Fruit fly (Drosophila melanogaster): ENCODE data around the gene CG10616.

CG10616 gene

DNA sequence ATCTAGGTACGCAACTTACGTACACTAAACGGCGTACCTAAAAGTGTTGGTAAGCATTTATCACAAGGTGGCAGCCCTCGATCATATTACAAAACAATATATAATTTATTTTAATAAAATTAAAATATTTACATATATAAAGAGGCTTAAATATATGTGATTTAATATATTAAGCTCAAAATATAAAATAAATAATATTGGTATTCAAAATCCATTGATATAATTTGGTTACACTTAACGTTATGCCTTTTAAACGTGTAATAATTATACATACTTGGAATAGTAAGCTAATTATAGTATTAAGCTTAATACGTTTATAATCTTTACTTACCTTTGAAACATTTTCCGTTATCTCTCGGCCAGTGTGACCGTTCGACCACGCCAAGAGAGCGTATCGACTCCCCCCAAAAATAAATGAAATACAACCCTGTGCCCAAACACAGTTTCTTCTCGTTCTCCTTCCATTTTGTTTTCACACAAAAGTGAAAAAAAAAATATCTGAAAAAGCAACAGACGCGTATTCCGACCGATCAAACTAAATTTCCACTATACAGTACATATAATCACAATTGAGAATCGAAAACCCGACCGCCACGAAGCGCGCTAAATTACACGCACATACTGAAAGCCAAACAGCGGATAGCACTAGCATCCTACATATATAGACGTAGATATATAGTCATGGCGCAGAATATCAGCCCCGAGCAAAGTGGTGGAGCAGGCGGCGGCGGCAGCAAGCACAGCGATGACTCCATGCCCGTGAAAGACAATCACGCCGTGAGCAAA is 32.5 kb downstream of the CG10616 start, which contains the start of the genes CG10646 and vih (continued):
- TF ChIP-seq shn (GFP tag; optimal IDR thresholded peaks at IDR 0.05) (no peak), CG8388 (GFP tag; optimal IDR thresholded peaks at IDR 0.05) (peak; percentile 26), sc (optimal IDR thresholded peaks at IDR 0.05) (no peak), sc (GFP tag; optimal IDR thresholded peaks at IDR 0.05) (no peak), CG15479 (GFP tag; optimal IDR thresholded peaks at IDR 0.05) (no peak), CG2202 (tag; optimal IDR thresholded peaks at IDR 0.05) (no peak), corto (GFP tag; optimal IDR thresholded peaks at IDR 0.05) (no peak), CG4617 (GFP tag; optimal IDR thresholded peaks at IDR 0.05; ENCODE audit: borderline replicate concordance) (peak; percentile 75), inv (GFP tag; IDR thresholded peaks at IDR 0.05; ENCODE audit: partially characterized antibody) (no peak), CG31441 (GFP tag; IDR thresholded peaks at IDR 0.05) (peak; percentile 63), tio (GFP tag; optimal IDR thresholded peaks at IDR 0.05) (no peak), sob (GFP tag; IDR thresholded peaks at IDR 0.05) (peak; percentile 7; the same call in 1 of the 2 replicates), Taf1 (GFP tag; IDR thresholded peaks at IDR 0.05) (no peak), CG13775 (GFP tag; optimal IDR thresholded peaks at IDR 0.05) (peak; percentile 64), Ets65A (GFP tag) (peak; percentile 92), Scr (GFP tag; IDR thresholded peaks at IDR 0.05; ENCODE audit: partially characterized antibody) (0 out of 2 replicates have a peak, but pooled peaks have one; percentile 26), nmo (GFP tag; optimal IDR thresholded peaks at IDR 0.05) (peak; percentile 63), CG3838 (GFP tag; optimal IDR thresholded peaks at IDR 0.05) (no peak), sug (tag; optimal IDR thresholded peaks at IDR 0.05) (peak; percentile 45), CG3847 (GFP tag; IDR thresholded peaks at IDR 0.05) (0 out of 2 replicates have a peak, but pooled peaks have one; percentile 33), hb (GFP tag; IDR thresholded peaks at IDR 0.05; ENCODE audit: partially characterized antibody) (no peak), peb (GFP tag; IDR thresholded peaks at IDR 0.05) (no peak), CHES-1-like (GFP tag; optimal IDR thresholded peaks at IDR 0.05) (no peak), chm (GFP tag; IDR thresholded peaks at IDR 0.05) (no peak), sima (GFP tag; optimal IDR thresholded peaks at IDR 0.05) (no peak), CG11085 (GFP tag; IDR thresholded peaks at IDR 0.05) (no peak), klu (GFP tag; IDR thresholded peaks at IDR 0.05) (no peak), esg (GFP tag; conservative IDR thresholded peaks at IDR 0.05) (no peak), nerfin-2 (GFP tag; IDR thresholded peaks at IDR 0.05; ENCODE audit: partially characterized antibody) (no peak), CG14860 (GFP tag; IDR thresholded peaks at IDR 0.05; ENCODE audit: partially characterized antibody) (no peak), otp (GFP tag; IDR thresholded peaks at IDR 0.05) (no peak), Sox100B (GFP tag; optimal IDR thresholded peaks at IDR 0.05) (peak; percentile 68), CG6765 (GFP tag; optimal IDR thresholded peaks at IDR 0.05) (peak; percentile 17), Blimp-1 (GFP tag; optimal IDR thresholded peaks at IDR 0.05) (no peak), BtbVII (GFP tag; optimal IDR thresholded peaks at IDR 0.05) (peak; percentile 38), bsh (GFP tag; optimal IDR thresholded peaks at IDR 0.05) (peak in 1 of 2 experiments; percentile 35), CG1603 (tag; optimal IDR thresholded peaks at IDR 0.05) (peak; percentile 71), CG31388 (GFP tag; optimal IDR thresholded peaks at IDR 0.05) (peak; percentile 29), knrl (GFP tag; IDR thresholded peaks at IDR 0.05; ENCODE audit: partially characterized antibody) (0 out of 3 replicates have a peak, but pooled peaks have one; percentile 23), CG10543 (GFP tag; optimal IDR thresholded peaks at IDR 0.05) (peak; percentile 65), CG11398 (GFP tag; optimal IDR thresholded peaks at IDR 0.05) (no peak), CG11504 (tag; optimal IDR thresholded peaks at IDR 0.05) (no peak), Mes4 (GFP tag; optimal IDR thresholded peaks at IDR 0.05) (no peak), CG7786 (GFP tag; optimal IDR thresholded peaks at IDR 0.05) (no peak), HLHmδ (GFP tag; optimal IDR thresholded peaks at IDR 0.05) (no peak), CG4820 (GFP tag; optimal IDR thresholded peaks at IDR 0.05) (peak; percentile 42), sim (GFP tag; IDR thresholded peaks at IDR 0.05) (no peak), pfk (GFP tag; optimal IDR thresholded peaks at IDR 0.05) (no peak), ewg (GFP tag; optimal IDR thresholded peaks at IDR 0.05) (peak; percentile 27)
